Worm (Caenorhabditis elegans) whole organism, dauer: ENCODE results near the gene Y76B12C.6.

Experiments used
- unc-62 ChIP-seq: sonication (generic microtip); optimal IDR thresholded peaks from 2 replicates; lab custom pipeline; 2017; ENCODE audit warnings: missing biosample characterization, missing genetic modification reagents, missing genetic modification characterization

The Y76B12C.6 gene

DNA sequence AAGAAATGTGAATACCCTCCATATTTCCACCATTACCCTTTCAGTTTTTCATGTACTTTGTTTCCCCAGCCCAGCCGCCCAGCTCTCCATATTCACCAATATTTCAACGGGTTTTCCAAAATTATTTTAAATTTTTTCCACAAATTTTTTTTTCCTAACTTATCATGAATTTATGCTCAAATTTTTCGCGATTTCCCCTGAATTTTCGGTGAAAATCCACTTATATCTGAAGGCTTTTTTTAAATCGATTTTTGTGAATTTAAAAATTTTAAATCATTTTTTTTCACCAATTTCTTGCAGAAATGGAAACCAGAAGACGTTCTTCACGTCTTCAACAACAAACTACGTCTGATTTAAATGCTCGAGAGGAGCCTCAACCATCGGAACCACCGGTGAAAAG lies 11.6 kb downstream of the Y76B12C.6 start, which contains the start of gene xpc-1:
Gene xpc-1, plus strand, starts transcription at position 301 of the 400 bp plus-strand sequence.
- no peak for TF ChIP-seq unc-62 (GFP tag; lab: Kevin White, UChicago)

DNA sequence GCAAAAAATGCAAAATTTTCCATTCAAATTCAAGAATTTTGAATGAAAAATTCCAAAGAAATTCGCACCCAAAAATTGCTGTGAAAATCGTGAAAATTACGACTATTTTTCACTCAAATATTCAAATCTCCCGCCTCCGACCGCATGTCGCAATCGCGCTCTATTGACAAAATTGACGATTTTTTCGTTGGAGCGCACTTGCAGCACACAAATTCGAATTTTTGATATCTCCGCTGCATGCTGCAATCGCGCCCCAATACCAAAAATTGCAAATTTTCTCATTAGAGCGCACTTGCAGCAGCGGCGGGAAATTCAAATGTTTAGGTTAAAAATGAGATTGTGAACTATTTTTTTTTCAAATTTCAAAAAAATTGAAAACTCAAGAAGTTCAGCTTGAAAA lies 16.6 kb downstream of the Y76B12C.6 start:
- no peak for TF ChIP-seq unc-62 (GFP tag; lab: Kevin White, UChicago)

DNA sequence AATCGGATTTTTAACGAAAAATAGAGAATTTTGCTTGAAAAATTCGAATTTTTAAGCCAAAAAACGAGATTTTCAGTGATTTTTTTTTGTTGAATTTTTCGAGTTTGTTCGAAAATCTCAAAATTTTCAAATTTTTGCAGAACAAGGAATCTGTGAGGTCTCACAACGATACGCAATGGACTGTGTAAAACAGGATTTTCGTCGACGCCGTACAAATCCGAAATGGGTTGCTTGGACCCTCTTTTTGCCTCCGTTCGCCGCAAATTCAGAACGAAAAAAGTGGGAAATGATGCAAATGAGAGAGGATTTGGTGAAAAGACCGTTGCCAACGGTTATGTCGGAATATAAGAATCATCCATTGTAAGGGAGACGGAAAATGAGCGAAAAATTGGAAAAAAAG lies 21.1 kb downstream of the Y76B12C.6 start:
- TF ChIP-seq unc-62 (GFP tag; lab: Kevin White, UChicago): no peak

DNA sequence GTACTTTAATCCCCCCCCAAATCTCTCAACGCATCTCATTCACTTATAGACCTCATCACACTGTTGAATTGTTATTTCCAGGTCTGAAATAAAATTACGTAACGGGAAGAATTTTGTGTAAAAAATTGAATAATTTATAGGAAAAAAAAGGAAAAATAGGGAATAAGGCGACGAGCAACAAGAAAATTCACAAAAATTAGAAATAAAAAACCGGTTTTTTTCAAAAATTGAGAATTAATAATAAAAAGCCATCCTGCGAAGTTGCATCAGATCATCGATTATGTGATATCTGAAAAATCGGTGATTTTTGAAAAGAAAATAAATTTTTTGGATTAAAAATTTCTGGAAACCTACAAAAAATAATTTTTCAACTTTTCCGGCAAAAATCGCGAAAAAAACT lies 27.7 kb downstream of the Y76B12C.6 start:
- no peak for TF ChIP-seq unc-62 (GFP tag; lab: Kevin White, UChicago)

DNA sequence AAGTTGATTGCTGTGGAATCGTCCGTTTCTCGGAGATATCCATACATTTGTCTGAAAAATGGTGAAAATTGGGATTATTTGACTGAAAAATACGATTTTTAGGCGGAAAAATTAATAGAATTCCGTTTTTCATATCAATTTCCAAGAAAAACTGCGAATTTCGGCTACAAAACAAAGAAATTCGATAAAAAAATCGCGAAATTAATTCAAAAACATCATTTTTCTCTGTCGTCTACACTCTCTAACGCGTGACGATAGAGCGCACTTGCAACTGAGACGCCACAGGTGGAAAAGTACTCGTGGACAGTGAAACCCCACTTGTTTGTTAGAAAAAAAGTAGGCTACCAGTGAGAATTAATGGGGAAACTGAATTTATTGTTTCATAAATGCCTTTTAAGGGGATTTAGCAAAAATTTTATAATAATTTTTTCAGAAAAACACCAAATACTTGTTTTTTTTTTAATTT lies 51.8 kb downstream of the Y76B12C.6 start, which contains the start of gene cpsf-1:
Gene cpsf-1, minus strand, starts transcription at position 51 of the 466 bp plus-strand sequence.
- no peak for TF ChIP-seq unc-62 (GFP tag; lab: Kevin White, UChicago)

DNA sequence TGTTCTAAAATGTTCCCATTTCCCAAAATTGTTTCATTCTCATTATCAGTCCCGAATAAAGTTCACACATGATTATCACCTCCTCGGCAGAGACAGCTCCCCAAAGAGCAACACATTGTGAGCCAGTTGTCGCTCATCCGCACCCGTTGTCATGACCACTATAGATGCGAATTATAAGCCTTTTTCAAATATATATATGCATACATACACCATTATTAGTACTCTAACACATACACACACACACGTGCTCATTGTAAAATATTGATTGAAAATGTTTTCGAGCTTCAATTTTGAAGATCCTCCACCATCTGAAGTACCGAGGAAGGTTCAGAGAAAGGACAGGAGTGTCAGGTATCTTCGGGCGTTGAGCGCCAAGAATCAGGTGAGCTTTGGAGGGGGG lies 55.8 kb downstream of the Y76B12C.6 start, which contains the start of the genes Y76B12C.9 and cng-2:
Gene Y76B12C.9, minus strand, starts transcription at position 101 of the 400 bp plus-strand sequence.
Gene cng-2, plus strand, starts transcription at position 218 of the 400 bp plus-strand sequence.
- TF ChIP-seq unc-62 (GFP tag; lab: Kevin White, UChicago): no peak

DNA sequence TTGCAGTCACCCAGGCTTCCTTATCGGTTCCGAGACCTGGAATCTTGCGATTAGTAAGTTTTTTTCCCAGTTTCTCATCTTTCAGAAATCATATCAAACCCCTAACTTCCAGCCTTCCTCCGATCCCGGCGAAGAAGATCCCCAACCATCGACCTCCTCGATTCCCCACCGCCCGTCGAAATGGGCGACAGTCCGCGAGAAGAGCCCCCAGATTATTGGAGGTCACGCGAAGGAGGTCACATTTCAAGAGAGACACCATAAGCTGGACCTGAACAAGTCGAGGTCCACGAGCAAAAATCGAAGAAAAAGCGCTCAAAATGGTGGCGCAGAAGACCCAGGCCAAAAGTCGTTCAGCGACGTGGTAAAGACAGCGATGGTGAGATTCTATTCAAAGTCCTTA lies 56.3 kb downstream of the Y76B12C.6 start:
- TF ChIP-seq unc-62 (GFP tag; lab: Kevin White, UChicago): no peak
